Worm (Caenorhabditis elegans) whole organism, L1 larva: ENCODE data around the gene F57B9.8.

ENCODE experiments used
- C04F5.9 ChIP-seq: sonication (generic microtip); optimal IDR thresholded peaks from 2 replicates; lab custom pipeline; 2016; ENCODE audit warnings: missing genetic modification characterization, missing compliant biosample characterization
- C16A3.4 ChIP-seq: fragments of 150-350 bp; optimal IDR thresholded peaks from 2 replicates; lab custom pipeline; 2014; ENCODE audit warnings: missing biosample characterization, missing genetic modification characterization
- C34B4.2 ChIP-seq: sonication (generic microtip); optimal IDR thresholded peaks from 2 replicates; lab custom pipeline; 2017; ENCODE audit warnings: mild to moderate bottlenecking, missing genetic modification characterization, missing compliant biosample characterization
- F16B12.6 ChIP-seq: fragments of 150-350 bp; optimal IDR thresholded peaks from 2 replicates; lab custom pipeline; 2014; ENCODE audit warnings: missing biosample characterization, missing genetic modification characterization
- Y116A8C.19 ChIP-seq: sonication (generic microtip); optimal IDR thresholded peaks from 2 replicates; lab custom pipeline; 2016; ENCODE audit warnings: missing compliant biosample characterization, missing genetic modification characterization, borderline replicate concordance
- aly-2 ChIP-seq: fragments of 150-350 bp; optimal IDR thresholded peaks from 2 replicates; lab custom pipeline; 2014; ENCODE audit warnings: missing biosample characterization, missing genetic modification characterization
- ama-1 ChIP-seq: fragments of 150-350 bp; optimal IDR thresholded peaks from 2 replicates; lab custom pipeline; 2014
- ceh-63 ChIP-seq: fragments of 200-800 bp; sonication (Bioruptor generic); optimal IDR thresholded peaks from 2 replicates; lab custom pipeline; 2018; ENCODE audit warnings: mild to moderate bottlenecking, missing genetic modification characterization, missing compliant biosample characterization
- ceh-8 ChIP-seq: fragments of 200-800 bp; sonication (Bioruptor generic); optimal IDR thresholded peaks from 2 replicates; lab custom pipeline; 2018; ENCODE audit warnings: mild to moderate bottlenecking, missing genetic modification characterization, moderate library complexity, missing compliant biosample characterization
- ceh-88 ChIP-seq: fragments of 200-800 bp; sonication (Bioruptor generic); IDR thresholded peaks from 2 replicates; pipeline ENCODE4 v1.3.6; 2022; ENCODE audit warnings: missing genetic modification characterization, missing compliant biosample characterization
- ceh-90 ChIP-seq: sonication (generic microtip); optimal IDR thresholded peaks from 2 replicates; lab custom pipeline; 2016; ENCODE audit warnings: missing genetic modification characterization, missing compliant biosample characterization
- ces-1 ChIP-seq: fragments of 150-350 bp; optimal IDR thresholded peaks from 2 replicates; lab custom pipeline; 2014; ENCODE audit warnings: missing biosample characterization, missing genetic modification reagents, missing genetic modification characterization
- dpl-1 ChIP-seq, 3 experiments: fragments of 150-350 bp in 2 of 3; sonication (generic microtip) in 1 of 3; optimal IDR thresholded peaks; 2 replicates each; lab custom pipeline; 2014 to 2017; ENCODE audit warnings: missing biosample characterization in 3 of 3, missing genetic modification characterization in 3 of 3, missing genetic modification reagents in 3 of 3
- dsc-1 ChIP-seq: sonication (generic microtip); optimal IDR thresholded peaks from 2 replicates; lab custom pipeline; 2016; ENCODE audit warnings: mild to moderate bottlenecking, missing genetic modification characterization, missing compliant biosample characterization
- egl-13 ChIP-seq: sonication (generic microtip); optimal IDR thresholded peaks from 2 replicates; lab custom pipeline; 2016; ENCODE audit warnings: missing genotype, missing genetic modification reagents, missing genetic modification characterization, missing compliant biosample characterization
- elt-2 ChIP-seq: sonication (generic microtip); optimal IDR thresholded peaks from 2 replicates; lab custom pipeline; 2016; ENCODE audit warnings: missing genetic modification characterization, mild to moderate bottlenecking, inconsistent platforms, missing compliant biosample characterization, missing genetic modification reagents
- fkh-10 ChIP-seq: sonication (generic microtip); optimal IDR thresholded peaks from 2 replicates; lab custom pipeline; 2017; ENCODE audit warnings: missing biosample characterization, missing genetic modification reagents, missing genetic modification characterization
- fkh-4 ChIP-seq: sonication (generic microtip); optimal IDR thresholded peaks from 2 replicates; lab custom pipeline; 2016; ENCODE audit warnings: missing compliant biosample characterization, missing genetic modification characterization, borderline replicate concordance
- fkh-8 ChIP-seq: sonication (generic microtip); optimal IDR thresholded peaks from 2 replicates; lab custom pipeline; 2016; ENCODE audit warnings: mild to moderate bottlenecking, missing genetic modification characterization, missing compliant biosample characterization
- fos-1 ChIP-seq: fragments of 150-350 bp; optimal IDR thresholded peaks from 2 replicates; lab custom pipeline; 2014; ENCODE audit warnings: missing biosample characterization, missing genetic modification characterization
- grh-1 ChIP-seq: fragments of 200-800 bp; sonication (Bioruptor generic); IDR thresholded peaks from 2 replicates; pipeline ENCODE4 v1.3.6; 2022; ENCODE audit warnings: missing genetic modification reagents, missing genetic modification characterization, missing compliant biosample characterization
- hlh-17 ChIP-seq: fragments of 200-800 bp; sonication (Bioruptor generic); optimal IDR thresholded peaks from 2 replicates; lab custom pipeline; 2018; ENCODE audit warnings: missing genetic modification characterization, mild to moderate bottlenecking, missing compliant biosample characterization, moderate library complexity, borderline replicate concordance
- hlh-4 ChIP-seq: sonication (generic microtip); optimal IDR thresholded peaks from 2 replicates; lab custom pipeline; 2016; ENCODE audit warnings: mild to moderate bottlenecking, missing genetic modification characterization, missing compliant biosample characterization
- lin-35 ChIP-seq, 2 experiments: fragments of 150-350 bp; optimal IDR thresholded peaks; 2 replicates each; lab custom pipeline; 2014; ENCODE audit warnings: missing biosample characterization in 2 of 2, missing genetic modification characterization in 2 of 2, missing genetic modification reagents in 2 of 2
- lsy-2 ChIP-seq, 2 experiments: fragments of 150-350 bp; optimal IDR thresholded peaks; 2 replicates each; lab custom pipeline; 2014; ENCODE audit warnings: missing biosample characterization in 2 of 2, missing genetic modification characterization in 2 of 2
- mab-9 ChIP-seq: fragments of 200-800 bp; sonication (Bioruptor generic); IDR thresholded peaks from 2 replicates; pipeline ENCODE4 v1.3.6; 2022; ENCODE audit warnings: missing genetic modification reagents, missing genetic modification characterization, missing compliant biosample characterization
- mef-2 ChIP-seq: fragments of 150-350 bp; optimal IDR thresholded peaks from 2 replicates; lab custom pipeline; 2014; ENCODE audit warnings: missing biosample characterization, missing genetic modification characterization
- nhr-12 ChIP-seq: sonication (generic microtip); optimal IDR thresholded peaks from 2 replicates; lab custom pipeline; 2017; ENCODE audit warnings: missing biosample characterization, missing genetic modification characterization
- nhr-237 ChIP-seq: fragments of 150-350 bp; optimal IDR thresholded peaks from 2 replicates; lab custom pipeline; 2014; ENCODE audit warnings: missing biosample characterization, missing genetic modification characterization
- nhr-28 ChIP-seq: fragments of 150-350 bp; optimal IDR thresholded peaks from 2 replicates; lab custom pipeline; 2014; ENCODE audit warnings: missing biosample characterization, missing genetic modification characterization
- nhr-47 ChIP-seq: sonication (generic microtip); optimal IDR thresholded peaks from 2 replicates; lab custom pipeline; 2016; ENCODE audit warnings: mild to moderate bottlenecking, missing genetic modification characterization, moderate library complexity, missing compliant biosample characterization
- nhr-71 ChIP-seq: sonication (generic microtip); optimal IDR thresholded peaks from 2 replicates; lab custom pipeline; 2016; ENCODE audit warnings: mild to moderate bottlenecking, missing genetic modification characterization, moderate library complexity, missing compliant biosample characterization
- nhr-90 ChIP-seq: sonication (generic microtip); optimal IDR thresholded peaks from 2 replicates; lab custom pipeline; 2016; ENCODE audit warnings: mild to moderate bottlenecking, missing genetic modification characterization, missing compliant biosample characterization; ENCODE audit not compliant: poor library complexity
- pag-3 ChIP-seq: sonication (generic microtip); optimal IDR thresholded peaks from 2 replicates; lab custom pipeline; 2017; ENCODE audit warnings: missing genetic modification characterization, mild to moderate bottlenecking, missing compliant biosample characterization, antibody characterized with exemption, borderline replicate concordance; ENCODE audit not compliant: insufficient read depth
- pax-3 ChIP-seq: fragments of 200-800 bp; sonication (Bioruptor generic); optimal IDR thresholded peaks from 2 replicates; lab custom pipeline; 2018; ENCODE audit warnings: mild to moderate bottlenecking, missing genetic modification characterization, moderate library complexity, missing compliant biosample characterization
- pqm-1 ChIP-seq: sonication (generic microtip); optimal IDR thresholded peaks from 3 replicates; lab custom pipeline; 2017; ENCODE audit warnings: missing biosample characterization, missing genetic modification characterization
- rnt-1 ChIP-seq: sonication (generic microtip); optimal IDR thresholded peaks from 2 replicates; lab custom pipeline; 2016; ENCODE audit warnings: mild to moderate bottlenecking, missing genetic modification characterization, moderate library complexity, missing compliant biosample characterization
- skn-1 ChIP-seq: fragments of 150-350 bp; optimal IDR thresholded peaks from 2 replicates; lab custom pipeline; 2014; ENCODE audit warnings: missing biosample characterization, missing genetic modification characterization
- snpc-4 ChIP-seq: fragments of 150-350 bp; optimal IDR thresholded peaks from 2 replicates; lab custom pipeline; 2014; ENCODE audit warnings: missing biosample characterization, missing genetic modification characterization
- snu-23 ChIP-seq: sonication (generic microtip); optimal IDR thresholded peaks from 2 replicates; lab custom pipeline; 2016; ENCODE audit warnings: missing genetic modification characterization, missing compliant biosample characterization
- swsn-7 ChIP-seq: sonication (generic microtip); optimal IDR thresholded peaks from 2 replicates; lab custom pipeline; 2016; ENCODE audit warnings: missing genetic modification characterization, missing compliant biosample characterization
- tbx-2 ChIP-seq: sonication (generic microtip); optimal IDR thresholded peaks from 2 replicates; lab custom pipeline; 2016; ENCODE audit warnings: missing genetic modification characterization, missing compliant biosample characterization
- unc-130 ChIP-seq: fragments of 150-350 bp; optimal IDR thresholded peaks from 2 replicates; lab custom pipeline; 2017; ENCODE audit warnings: missing biosample characterization, missing genetic modification characterization, inconsistent platforms
- unc-30 ChIP-seq: sonication (generic microtip); optimal IDR thresholded peaks from 2 replicates; lab custom pipeline; 2017; ENCODE audit warnings: missing biosample characterization, missing genetic modification characterization
- unc-62 ChIP-seq: fragments of 150-350 bp; optimal IDR thresholded peaks from 2 replicates; lab custom pipeline; 2014; ENCODE audit warnings: missing biosample characterization, missing genetic modification reagents, missing genetic modification characterization
- unc-86 ChIP-seq: sonication (generic microtip); optimal IDR thresholded peaks from 2 replicates; lab custom pipeline; 2016; ENCODE audit warnings: missing genetic modification characterization, missing compliant biosample characterization
- unc-98 ChIP-seq: fragments of 200-800 bp; sonication (Bioruptor generic); IDR thresholded peaks from 2 replicates; pipeline ENCODE4 v1.3.6; 2022; ENCODE audit warnings: missing genetic modification characterization, missing compliant biosample characterization
- vab-15 ChIP-seq: sonication (generic microtip); optimal IDR thresholded peaks from 2 replicates; lab custom pipeline; 2017; ENCODE audit warnings: missing genotype, mild to moderate bottlenecking, missing genetic modification characterization, missing compliant biosample characterization
- xbp-1 ChIP-seq: sonication (generic microtip); optimal IDR thresholded peaks from 2 replicates; lab custom pipeline; 2016; ENCODE audit warnings: missing genetic modification characterization, missing compliant biosample characterization
- zag-1 ChIP-seq: fragments of 150-350 bp; optimal IDR thresholded peaks from 2 replicates; lab custom pipeline; 2014; ENCODE audit warnings: missing biosample characterization, missing genetic modification characterization
- zip-4 ChIP-seq: fragments of 200-800 bp; sonication (Bioruptor generic); optimal IDR thresholded peaks from 2 replicates; lab custom pipeline; 2018; ENCODE audit warnings: mild to moderate bottlenecking, missing genetic modification characterization, moderate library complexity, missing compliant biosample characterization
- ztf-4 ChIP-seq: fragments of 150-350 bp; optimal IDR thresholded peaks from 2 replicates; lab custom pipeline; 2014; ENCODE audit warnings: missing biosample characterization, missing genetic modification characterization

The F57B9.8 gene

ce11 chrIII:6971662-6972284 is 36.7 kb upstream of the F57B9.8 start, which contains the start of the genes eef-1A.1 and rfc-4 (continued):
- peak; percentile 96 for TF ChIP-seq rnt-1 (tag; lab: Kevin White, UChicago)
- TF ChIP-seq nhr-90 (tag; lab: Kevin White, UChicago): peak; percentile 97
- peak; percentile 98 for TF ChIP-seq skn-1 (tag; lab: Kevin White, UChicago)
- TF ChIP-seq pag-3: peak; percentile 78
- peak; percentile 99 for TF ChIP-seq C04F5.9 (tag; lab: Kevin White, UChicago)
- TF ChIP-seq nhr-28 (tag; lab: Kevin White, UChicago): no peak
- TF ChIP-seq F16B12.6 (tag; lab: Kevin White, UChicago): peak; percentile 77
- TF ChIP-seq zag-1 (tag; lab: Kevin White, UChicago): peak; percentile 81
- TF ChIP-seq C34B4.2 (tag; lab: Kevin White, UChicago): peak; percentile 0
- TF ChIP-seq dpl-1 (GFP tag; optimal IDR thresholded peaks at IDR 0.05; lab: Kevin White, UChicago): peak; percentile 96 to 98 (median 97)
- TF ChIP-seq ces-1 (GFP tag; lab: Kevin White, UChicago): no peak
- TF ChIP-seq ceh-8 (GFP tag; lab: Kevin White, UChicago): peak; percentile 95
- TF ChIP-seq unc-130 (tag; lab: Kevin White, UChicago): peak; percentile 95
- TF ChIP-seq unc-30 (tag; lab: Kevin White, UChicago): no peak
- TF ChIP-seq snu-23 (GFP tag; lab: Kevin White, UChicago): peak; percentile 99
- peak; percentile 98 for TF ChIP-seq fkh-8 (tag; lab: Kevin White, UChicago)
- TF ChIP-seq ceh-88 (GFP tag; lab: Robert Waterston, UW): peak; percentile 92
- TF ChIP-seq C16A3.4 (tag; lab: Kevin White, UChicago): peak; percentile 99
- peak; percentile 92 for TF ChIP-seq egl-13 (tag; lab: Kevin White, UChicago)
- peak; percentile 92 for TF ChIP-seq snpc-4 (tag; lab: Kevin White, UChicago)
- peak; percentile 98 for TF ChIP-seq dsc-1 (tag; lab: Kevin White, UChicago)
- TF ChIP-seq zip-4: peak; percentile 86
- TF ChIP-seq unc-62 (GFP tag; lab: Kevin White, UChicago): peak; percentile 53
- TF ChIP-seq hlh-17 (GFP tag; lab: Kevin White, UChicago): no peak
- TF ChIP-seq hlh-4: no peak
- peak; percentile 11 for TF ChIP-seq ceh-63 (GFP tag; lab: Kevin White, UChicago)
- TF ChIP-seq pqm-1: no peak
- peak; percentile 80 for TF ChIP-seq mab-9 (GFP tag; lab: Robert Waterston, UW)
- TF ChIP-seq aly-2 (tag; lab: Kevin White, UChicago): peak; percentile 93
- TF ChIP-seq nhr-237 (tag; lab: Kevin White, UChicago): peak; percentile 97
- TF ChIP-seq fkh-10 (GFP tag; lab: Kevin White, UChicago): peak; percentile 92
- TF ChIP-seq unc-98 (GFP tag; lab: Robert Waterston, UW): peak; percentile 51; the same call in 1 of the 2 replicates
- TF ChIP-seq unc-86 (tag; lab: Kevin White, UChicago): peak; percentile 93
- peak; percentile 99 to 100 for TF ChIP-seq lsy-2 (tag; optimal IDR thresholded peaks at IDR 0.05; lab: Kevin White, UChicago)
- TF ChIP-seq grh-1 (GFP tag; lab: Robert Waterston, UW): peak; percentile 92
- TF ChIP-seq elt-2 (tag; lab: Kevin White, UChicago): peak; percentile 59
- TF ChIP-seq vab-15 (tag; lab: Kevin White, UChicago): peak; percentile 81
- TF ChIP-seq pax-3 (tag; lab: Kevin White, UChicago): peak; percentile 94
- peak; percentile 97 for TF ChIP-seq nhr-47 (tag; lab: Kevin White, UChicago)
- TF ChIP-seq tbx-2 (tag; lab: Kevin White, UChicago): peak; percentile 97
- peak; percentile 95 for TF ChIP-seq fos-1
- peak; percentile 97 for TF ChIP-seq swsn-7
- peak; percentile 27 for TF ChIP-seq fkh-4
- peak; percentile 97 to 99 for TF ChIP-seq lin-35 (GFP tag; optimal IDR thresholded peaks at IDR 0.05; lab: Kevin White, UChicago)
- TF ChIP-seq ama-1 (lab: Kevin White, UChicago): peak; percentile 82
- TF ChIP-seq ceh-90 (tag; lab: Kevin White, UChicago): peak; percentile 59
- no peak for TF ChIP-seq nhr-12
- TF ChIP-seq mef-2: peak; percentile 64
- peak; percentile 97 for TF ChIP-seq xbp-1 (tag; lab: Kevin White, UChicago)
- peak; percentile 98 for TF ChIP-seq nhr-71 (tag; lab: Kevin White, UChicago)
- TF ChIP-seq ztf-4 (tag; lab: Kevin White, UChicago): peak; percentile 93
- no peak for TF ChIP-seq Y116A8C.19 (tag; lab: Kevin White, UChicago)
